Worm (Caenorhabditis elegans): Measurements from ENCODE around the gene F41C6.7.

Gene F41C6.7

DNA sequence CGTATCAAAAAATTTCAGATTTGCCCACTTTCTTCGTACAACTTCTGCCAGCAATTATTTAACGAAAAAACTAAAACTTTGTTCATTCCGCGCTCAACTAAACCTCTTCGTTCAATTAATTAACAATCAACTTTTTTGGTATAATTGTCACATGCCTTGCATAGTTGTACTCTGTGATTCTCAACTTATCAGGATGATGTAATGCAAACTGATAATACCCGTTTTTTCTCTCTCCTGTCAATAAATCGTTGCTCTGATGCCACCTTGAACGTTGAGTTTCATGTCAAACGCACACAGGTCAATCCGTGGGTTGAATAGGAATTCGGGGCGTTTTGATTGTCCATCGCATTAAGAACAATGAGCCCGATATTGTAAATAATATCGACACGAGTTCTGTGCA lies 20.5 kb upstream of the F41C6.7 start:
- no peak for TF ChIP-seq med-1 (GFP tag; optimal IDR thresholded peaks at IDR 0.05; ENCODE audit: insufficient read depth)
- no peak for TF ChIP-seq ztf-23 (GFP tag; IDR thresholded peaks at IDR 0.05)
- TF ChIP-seq ref-1 (GFP tag; conservative IDR thresholded peaks at IDR 0.05), result no peak
- no peak for TF ChIP-seq T22C8.4 (GFP tag; IDR thresholded peaks at IDR 0.05)
- no peak for TF ChIP-seq cog-1 (tag; optimal IDR thresholded peaks at IDR 0.05)
- TF ChIP-seq klf-2 (GFP tag; conservative IDR thresholded peaks at IDR 0.05), result no peak
- TF ChIP-seq ztf-29 (GFP tag; IDR thresholded peaks at IDR 0.05), result no peak
- no peak for TF ChIP-seq flt-1 (GFP tag; IDR thresholded peaks at IDR 0.05)
- TF ChIP-seq tab-1 (GFP tag; IDR thresholded peaks at IDR 0.05), result no peak

DNA sequence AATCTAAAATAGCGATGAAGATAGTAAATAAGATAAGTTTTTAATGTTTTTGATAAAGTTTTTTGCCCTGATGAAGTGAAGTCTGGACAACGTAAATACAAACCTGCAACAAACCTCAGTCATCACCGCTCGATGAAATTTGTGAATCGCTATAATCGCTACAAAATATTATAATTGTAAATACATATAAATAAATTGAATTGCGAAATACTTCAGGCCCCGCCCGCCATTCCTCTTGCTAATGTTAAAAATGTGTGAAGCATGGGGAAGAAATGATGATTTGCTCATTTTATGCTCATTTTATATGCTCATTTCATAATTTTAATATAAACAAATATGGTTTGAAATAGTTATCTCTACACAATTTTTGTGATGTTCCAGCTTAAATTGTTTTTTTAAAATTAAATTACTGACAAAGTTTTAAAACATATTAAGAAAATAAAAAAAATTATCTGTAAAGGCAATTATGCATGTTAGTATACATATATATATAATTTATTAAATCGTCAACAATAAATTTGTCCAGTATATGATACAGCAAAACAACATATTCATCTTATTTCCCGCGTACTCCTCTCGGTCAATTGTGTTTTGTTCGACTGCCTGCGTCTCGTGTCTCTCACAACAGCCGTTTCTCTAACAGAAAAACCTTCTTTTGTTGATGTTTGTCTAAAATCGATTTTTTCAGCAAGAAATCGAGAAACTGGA lies 19.1 kb upstream of the F41C6.7 start, which contains the start of gene sid-5:
TSS of gene sid-5 (plus strand) at position 658 of the 708 bp plus-strand sequence.
- TF ChIP-seq cog-1 (tag; optimal IDR thresholded peaks at IDR 0.05) (no peak), T22C8.4 (GFP tag; IDR thresholded peaks at IDR 0.05) (no peak)

DNA sequence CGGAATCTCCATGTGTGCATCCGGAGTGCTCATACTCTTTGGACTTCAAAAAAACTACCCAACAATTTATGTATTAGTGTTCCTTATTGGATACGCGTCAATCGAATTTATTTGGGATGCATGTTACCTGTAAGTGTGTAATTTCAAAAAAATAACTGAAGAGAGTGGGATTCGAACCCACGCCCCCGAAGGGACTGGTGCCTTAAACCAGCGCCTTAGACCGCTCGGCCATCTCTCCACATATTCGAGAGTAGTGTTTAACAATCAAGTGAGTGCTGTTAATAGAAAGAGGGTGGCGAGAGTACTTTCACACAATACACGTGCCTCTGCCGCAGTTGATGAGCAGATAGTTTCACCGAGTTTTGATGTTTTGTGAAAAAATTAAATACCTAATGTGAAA lies 17.9 kb upstream of the F41C6.7 start:
- peak; percentile 49 for TF ChIP-seq cog-1 (tag; optimal IDR thresholded peaks at IDR 0.05)
- TF ChIP-seq T22C8.4 (GFP tag; IDR thresholded peaks at IDR 0.05), result no peak; the same call in none of the 2 replicates
- peak; percentile 66; the same call in 1 of the 2 replicates for TF ChIP-seq ref-1 (GFP tag; conservative IDR thresholded peaks at IDR 0.05)
- no peak; the same call in 1 of the 2 replicates for TF ChIP-seq ztf-29 (GFP tag; IDR thresholded peaks at IDR 0.05)
- TF ChIP-seq med-1 (GFP tag; optimal IDR thresholded peaks at IDR 0.05; ENCODE audit: insufficient read depth), result peak; percentile 19
- peak; percentile 90 for TF ChIP-seq flt-1 (GFP tag; IDR thresholded peaks at IDR 0.05)
- TF ChIP-seq tab-1 (GFP tag; IDR thresholded peaks at IDR 0.05), result peak; percentile 82
- peak; percentile 90 for TF ChIP-seq ztf-23 (GFP tag; IDR thresholded peaks at IDR 0.05)
- TF ChIP-seq klf-2 (GFP tag; conservative IDR thresholded peaks at IDR 0.05), result peak; percentile 85

DNA sequence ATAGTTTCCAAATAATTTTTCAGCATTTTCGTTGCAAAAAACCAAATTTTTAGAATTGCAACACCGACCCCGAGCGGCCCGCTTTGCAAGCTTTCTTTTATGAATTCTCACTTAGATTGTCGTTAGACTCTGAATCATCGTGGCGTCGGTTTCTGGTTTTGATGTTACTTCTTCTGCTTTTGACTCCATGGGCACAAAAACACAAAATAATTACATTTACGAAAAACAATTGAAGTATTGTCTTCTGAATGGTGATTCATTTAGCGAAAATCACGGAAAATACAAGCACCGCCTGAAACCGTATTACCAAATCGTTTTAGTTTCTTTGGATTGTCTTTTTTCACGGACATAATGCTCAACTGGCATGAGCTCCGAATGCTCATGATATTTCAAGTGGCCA lies 16.0 kb upstream of the F41C6.7 start, which contains the start of gene pes-23:
TSS of gene pes-23 (plus strand) at position 301 of the 400 bp plus-strand sequence.
- TF ChIP-seq ztf-23 (GFP tag; IDR thresholded peaks at IDR 0.05), result no peak
- no peak for TF ChIP-seq klf-2 (GFP tag; conservative IDR thresholded peaks at IDR 0.05)
- no peak for TF ChIP-seq flt-1 (GFP tag; IDR thresholded peaks at IDR 0.05)
- no peak for TF ChIP-seq med-1 (GFP tag; optimal IDR thresholded peaks at IDR 0.05; ENCODE audit: insufficient read depth)
- no peak for TF ChIP-seq ztf-29 (GFP tag; IDR thresholded peaks at IDR 0.05)
- no peak for TF ChIP-seq T22C8.4 (GFP tag; IDR thresholded peaks at IDR 0.05)
- no peak for TF ChIP-seq cog-1 (tag; optimal IDR thresholded peaks at IDR 0.05)
- no peak for TF ChIP-seq tab-1 (GFP tag; IDR thresholded peaks at IDR 0.05)
- no peak for TF ChIP-seq ref-1 (GFP tag; conservative IDR thresholded peaks at IDR 0.05)

DNA sequence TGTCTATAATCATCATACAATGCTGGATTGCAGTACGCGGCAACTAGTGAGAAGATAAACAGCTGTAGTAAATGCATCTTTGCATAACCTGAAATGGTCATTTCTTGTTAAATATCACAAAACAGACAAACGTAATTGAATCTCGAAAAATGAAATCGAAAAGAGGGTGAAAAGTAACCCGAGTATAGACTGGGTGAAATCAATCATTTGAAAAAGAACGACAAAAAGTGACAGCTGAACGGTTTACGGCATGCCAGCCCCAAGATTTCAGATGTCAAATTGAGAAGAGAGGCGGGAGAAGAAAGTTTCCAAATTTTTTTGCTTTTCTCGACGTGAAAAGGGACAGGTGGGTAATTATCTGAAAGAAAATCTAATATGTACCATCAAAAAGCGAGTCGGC lies 14.8 kb upstream of the F41C6.7 start, which contains the start of gene F14B8.4:
TSS of gene F14B8.4 (minus strand) at position 101 of the 400 bp plus-strand sequence.
- TF ChIP-seq klf-2 (GFP tag; conservative IDR thresholded peaks at IDR 0.05), result no peak
- no peak for TF ChIP-seq med-1 (GFP tag; optimal IDR thresholded peaks at IDR 0.05; ENCODE audit: insufficient read depth)
- no peak for TF ChIP-seq ztf-29 (GFP tag; IDR thresholded peaks at IDR 0.05)
- no peak for TF ChIP-seq tab-1 (GFP tag; IDR thresholded peaks at IDR 0.05)
- no peak for TF ChIP-seq ref-1 (GFP tag; conservative IDR thresholded peaks at IDR 0.05)
- TF ChIP-seq flt-1 (GFP tag; IDR thresholded peaks at IDR 0.05), result no peak
- TF ChIP-seq cog-1 (tag; optimal IDR thresholded peaks at IDR 0.05), result no peak
- no peak for TF ChIP-seq ztf-23 (GFP tag; IDR thresholded peaks at IDR 0.05)
- TF ChIP-seq T22C8.4 (GFP tag; IDR thresholded peaks at IDR 0.05), result no peak

ce11 chrX:6894104-6894503 lies 9.0 kb upstream of the F41C6.7 start:
- no peak for TF ChIP-seq klf-2 (GFP tag; conservative IDR thresholded peaks at IDR 0.05)
- TF ChIP-seq flt-1 (GFP tag; IDR thresholded peaks at IDR 0.05), result no peak
- no peak for TF ChIP-seq ref-1 (GFP tag; conservative IDR thresholded peaks at IDR 0.05)

- TF ChIP-seq ztf-29 (GFP tag; IDR thresholded peaks at IDR 0.05) (no peak), T22C8.4 (GFP tag; IDR thresholded peaks at IDR 0.05) (no peak), ref-1 (GFP tag; conservative IDR thresholded peaks at IDR 0.05) (no peak), med-1 (GFP tag; optimal IDR thresholded peaks at IDR 0.05; ENCODE audit: insufficient read depth) (no peak)
These were observed 8.0 kb upstream of the F41C6.7 start for ce11 chrX:6893074-6893473.

ce11 chrX:6889374-6889773 lies 4.3 kb upstream of the F41C6.7 start, which contains the start of gene unc-6:
Gene unc-6, plus strand, starts transcription at chrX:6889674.
- TF ChIP-seq ztf-23 (GFP tag; IDR thresholded peaks at IDR 0.05), result no peak
- TF ChIP-seq klf-2 (GFP tag; conservative IDR thresholded peaks at IDR 0.05), result no peak
- no peak for TF ChIP-seq cog-1 (tag; optimal IDR thresholded peaks at IDR 0.05)
- no peak for TF ChIP-seq med-1 (GFP tag; optimal IDR thresholded peaks at IDR 0.05; ENCODE audit: insufficient read depth)

ce11 chrX:6888208-6888607 lies 3.1 kb upstream of the F41C6.7 start:
- no peak for TF ChIP-seq ztf-23 (GFP tag; IDR thresholded peaks at IDR 0.05)
- TF ChIP-seq klf-2 (GFP tag; conservative IDR thresholded peaks at IDR 0.05), result no peak
- TF ChIP-seq ref-1 (GFP tag; conservative IDR thresholded peaks at IDR 0.05), result no peak
- TF ChIP-seq cog-1 (tag; optimal IDR thresholded peaks at IDR 0.05), result no peak
- TF ChIP-seq ztf-29 (GFP tag; IDR thresholded peaks at IDR 0.05), result no peak
- TF ChIP-seq med-1 (GFP tag; optimal IDR thresholded peaks at IDR 0.05; ENCODE audit: insufficient read depth), result no peak
- no peak for TF ChIP-seq flt-1 (GFP tag; IDR thresholded peaks at IDR 0.05)
- TF ChIP-seq T22C8.4 (GFP tag; IDR thresholded peaks at IDR 0.05), result no peak
- no peak for TF ChIP-seq tab-1 (GFP tag; IDR thresholded peaks at IDR 0.05)

DNA sequence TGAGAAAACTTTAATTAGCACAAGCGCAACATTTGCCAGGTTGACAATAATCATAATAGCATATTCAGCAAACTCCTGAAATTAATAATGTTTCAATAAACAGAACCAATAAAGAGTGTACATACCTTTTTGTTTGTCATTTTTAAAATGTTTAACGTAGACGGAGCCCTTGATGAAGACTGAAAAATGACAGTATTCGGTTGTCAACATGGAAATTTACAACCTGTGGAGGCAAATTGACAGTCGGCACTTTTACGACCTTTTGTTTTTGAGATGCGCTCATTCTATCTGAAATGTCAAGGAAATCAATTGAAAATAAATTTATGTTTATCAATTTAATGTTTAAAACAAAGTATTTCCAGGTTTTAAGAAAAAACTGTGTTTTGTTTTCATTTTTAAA lies 638 bp downstream of the F41C6.7 start:
- no peak for TF ChIP-seq ztf-23 (GFP tag; IDR thresholded peaks at IDR 0.05)
- TF ChIP-seq ztf-29 (GFP tag; IDR thresholded peaks at IDR 0.05), result no peak
- TF ChIP-seq klf-2 (GFP tag; conservative IDR thresholded peaks at IDR 0.05), result no peak
- no peak for TF ChIP-seq flt-1 (GFP tag; IDR thresholded peaks at IDR 0.05)
- no peak for TF ChIP-seq tab-1 (GFP tag; IDR thresholded peaks at IDR 0.05)
- no peak for TF ChIP-seq T22C8.4 (GFP tag; IDR thresholded peaks at IDR 0.05)
- no peak for TF ChIP-seq cog-1 (tag; optimal IDR thresholded peaks at IDR 0.05)
- no peak for TF ChIP-seq ref-1 (GFP tag; conservative IDR thresholded peaks at IDR 0.05)
- no peak for TF ChIP-seq med-1 (GFP tag; optimal IDR thresholded peaks at IDR 0.05; ENCODE audit: insufficient read depth)
